Fruit fly (Drosophila melanogaster) whole organism, wandering third instar larva: Measurements from ENCODE around the gene CG4115.
A peak's percentile ranks its signal among the peaks of the same experiment; 100 is the strongest.

Experiments
- Abd-B ChIP-seq: fragments of >200 bp; optimal IDR thresholded peaks from 2 replicates; lab custom pipeline; 2017; ENCODE audit warnings: missing biosample characterization, missing genetic modification characterization
- CG32264 ChIP-seq: fragments of 200-800 bp; sonication (Bioruptor generic); optimal IDR thresholded peaks from 2 replicates; lab custom pipeline; 2016; ENCODE audit warnings: missing biosample characterization, missing genetic modification characterization
- CrebA ChIP-seq: fragments of 200-800 bp; sonication (Bioruptor generic); optimal IDR thresholded peaks from 2 replicates; lab custom pipeline; 2016; ENCODE audit warnings: missing biosample characterization, mild to moderate bottlenecking, missing genetic modification characterization, borderline replicate concordance
- Dfd ChIP-seq: fragments of >200 bp; optimal IDR thresholded peaks from 2 replicates; lab custom pipeline; 2017; ENCODE audit warnings: missing biosample characterization, missing genetic modification characterization
- Dif ChIP-seq: fragments of 200-275, 200-300 bp; sonication (Bioruptor generic); optimal IDR thresholded peaks from 2 replicates; lab custom pipeline; 2018; ENCODE audit warnings: missing biosample characterization, missing genetic modification characterization; ENCODE audit not compliant: partially characterized antibody
- GATAd ChIP-seq: sonication (Bioruptor generic); optimal IDR thresholded peaks from 2 replicates; lab custom pipeline; 2016; ENCODE audit warnings: missing biosample characterization, missing genetic modification characterization
- HLH106 ChIP-seq: fragments of 200-800 bp; optimal IDR thresholded peaks from 3 replicates; lab custom pipeline; 2019; ENCODE audit warnings: missing biosample characterization, mild to moderate bottlenecking, missing genetic modification characterization, moderate library complexity
- Hnf4 ChIP-seq: fragments of 200-800 bp; sonication (Bioruptor generic); optimal IDR thresholded peaks from 2 replicates; lab custom pipeline; 2016; ENCODE audit warnings: missing biosample characterization, mild to moderate bottlenecking, missing genetic modification characterization
- Hr83 ChIP-seq: fragments of 200-300 bp; sonication (Bioruptor generic); optimal IDR thresholded peaks from 2 replicates; lab custom pipeline; 2016; ENCODE audit warnings: missing biosample characterization, mild to moderate bottlenecking, missing genetic modification characterization, moderate library complexity; ENCODE audit not compliant: poor library complexity, severe bottlenecking
- Jra ChIP-seq: sonication (Bioruptor generic); optimal IDR thresholded peaks from 2 replicates; lab custom pipeline; 2016; ENCODE audit warnings: missing biosample characterization, missing genetic modification characterization
- Myc ChIP-seq: fragments of >200 bp; optimal IDR thresholded peaks from 2 replicates; lab custom pipeline; 2017
- N ChIP-seq: fragments of >200 bp; optimal IDR thresholded peaks from 2 replicates; lab custom pipeline; 2018; ENCODE audit warnings: missing biosample characterization, missing external identifiers, missing genetic modification characterization
- OdsH ChIP-seq: fragments of 200-800 bp; sonication (Bioruptor generic); optimal IDR thresholded peaks from 2 replicates; lab custom pipeline; 2016; ENCODE audit warnings: missing biosample characterization, mild to moderate bottlenecking, missing genetic modification characterization
- Rel ChIP-seq, 2 experiments: fragments of 200-800 bp; sonication (Bioruptor generic) in 1 of 2; optimal IDR thresholded peaks; 2 replicates in 1 of 2; 3 replicates in 1 of 2; lab custom pipeline; 2016 to 2019; ENCODE audit warnings: mild to moderate bottlenecking in 2 of 2, missing biosample characterization in 2 of 2, missing genetic modification characterization in 2 of 2, moderate library complexity in 1 of 2
- Sp1 ChIP-seq: fragments of 200-800 bp; sonication (Bioruptor generic); optimal IDR thresholded peaks from 3 replicates; lab custom pipeline; 2019; ENCODE audit warnings: missing biosample characterization, mild to moderate bottlenecking, missing genetic modification characterization, moderate library complexity
- Vsx2 ChIP-seq: fragments of 200-300, 225-300 bp; sonication (Bioruptor generic); optimal IDR thresholded peaks from 2 replicates; lab custom pipeline; 2018; ENCODE audit warnings: missing biosample characterization, missing genetic modification characterization; ENCODE audit not compliant: partially characterized antibody
- br ChIP-seq: fragments of 200-800 bp; sonication (Bioruptor generic); optimal IDR thresholded peaks from 2 replicates; lab custom pipeline; 2016; ENCODE audit warnings: missing biosample characterization, missing genetic modification characterization
- brk ChIP-seq: fragments of 200-800 bp; sonication (Bioruptor generic); optimal IDR thresholded peaks from 2 replicates; lab custom pipeline; 2016; ENCODE audit warnings: missing biosample characterization, mild to moderate bottlenecking, missing genetic modification characterization
- dl ChIP-seq, 2 experiments: fragments of 175-275, 200-275 bp in 1 of 2; fragments of 200-275 bp in 1 of 2; sonication (Bioruptor generic); optimal IDR thresholded peaks; lab custom pipeline; 2018; ENCODE audit warnings: mild to moderate bottlenecking in 2 of 2, missing biosample characterization in 2 of 2, missing genetic modification characterization in 2 of 2, moderate library complexity in 2 of 2; ENCODE audit not compliant: partially characterized antibody in 2 of 2, insufficient read depth in 1 of 2
- dmrt93B ChIP-seq: fragments of 200-800 bp; sonication (Bioruptor generic); optimal IDR thresholded peaks from 2 replicates; lab custom pipeline; 2018; ENCODE audit warnings: missing biosample characterization, mild to moderate bottlenecking, missing genetic modification characterization
- dsf ChIP-seq: sonication (Bioruptor generic); optimal IDR thresholded peaks from 2 replicates; lab custom pipeline; 2016; ENCODE audit warnings: missing biosample characterization, missing genetic modification characterization, borderline replicate concordance
- ey ChIP-seq: fragments of 200-800 bp; sonication (Bioruptor generic); optimal IDR thresholded peaks from 2 replicates; lab custom pipeline; 2016; ENCODE audit warnings: missing biosample characterization, missing genetic modification characterization
- foxo ChIP-seq, 2 experiments: fragments of 200-800 bp; sonication (Bioruptor generic); optimal IDR thresholded peaks; 2 replicates in 1 of 2; 3 replicates in 1 of 2; lab custom pipeline; 2016 to 2017; ENCODE audit warnings: missing biosample characterization in 2 of 2, missing genetic modification characterization in 2 of 2
- fru ChIP-seq: fragments of 200-800 bp; sonication (Bioruptor generic); optimal IDR thresholded peaks from 3 replicates; lab custom pipeline; 2016; ENCODE audit warnings: missing biosample characterization, mild to moderate bottlenecking, missing genetic modification characterization
- h ChIP-seq: fragments of 200-800 bp; sonication (Bioruptor generic); optimal IDR thresholded peaks from 3 replicates; lab custom pipeline; 2016; ENCODE audit warnings: missing biosample characterization, mild to moderate bottlenecking, missing genetic modification characterization
- jim ChIP-seq: fragments of 175-275, 200-325 bp; sonication (Bioruptor generic); optimal IDR thresholded peaks from 2 replicates; lab custom pipeline; 2016; ENCODE audit warnings: missing biosample characterization, mild to moderate bottlenecking, missing genetic modification characterization
- lola ChIP-seq: fragments of >200 bp; optimal IDR thresholded peaks from 2 replicates; lab custom pipeline; 2017; ENCODE audit warnings: missing biosample characterization, missing genetic modification characterization
- pan ChIP-seq: fragments of >200 bp; optimal IDR thresholded peaks from 2 replicates; lab custom pipeline; 2017
- psq ChIP-seq: fragments of 200-800 bp; sonication (Bioruptor generic); optimal IDR thresholded peaks from 3 replicates; lab custom pipeline; 2017; ENCODE audit warnings: missing biosample characterization, mild to moderate bottlenecking, missing genetic modification characterization, moderate library complexity
- rgr ChIP-seq: fragments of 200-800 bp; sonication (Bioruptor generic); optimal IDR thresholded peaks from 3 replicates; lab custom pipeline; 2016; ENCODE audit warnings: missing biosample characterization, mild to moderate bottlenecking, missing genetic modification characterization
- sage ChIP-seq: fragments of 200-800 bp; sonication (Bioruptor generic); optimal IDR thresholded peaks from 2 replicates; lab custom pipeline; 2016; ENCODE audit warnings: missing biosample characterization, mild to moderate bottlenecking, missing genetic modification characterization
- sv ChIP-seq: fragments of 200-800 bp; sonication (Bioruptor generic); optimal IDR thresholded peaks from 3 replicates; lab custom pipeline; 2016; ENCODE audit warnings: missing biosample characterization, missing genetic modification characterization
- tai ChIP-seq: sonication (Bioruptor generic); optimal IDR thresholded peaks from 2 replicates; lab custom pipeline; 2016; ENCODE audit warnings: missing biosample characterization, missing genetic modification characterization
- usp ChIP-seq: fragments of >200 bp; optimal IDR thresholded peaks from 2 replicates; lab custom pipeline; 2017; ENCODE audit warnings: missing biosample characterization, missing genetic modification characterization
- woc ChIP-seq: sonication (Bioruptor generic); optimal IDR thresholded peaks from 2 replicates; lab custom pipeline; 2016; ENCODE audit warnings: missing biosample characterization, mild to moderate bottlenecking, missing genetic modification characterization

CG4115 gene

dm6 chr3R:12365887-12366286 is 6.1 kb downstream of the CG4115 start:
- TF ChIP-seq Hnf4 (GFP tag; lab: Kevin White, UChicago) (no peak), HLH106 (tag; lab: Kevin White, UChicago) (no peak), dmrt93B (GFP tag; lab: Kevin White, UChicago) (no peak), Dfd (no peak), brk (no peak), sv (GFP tag; lab: Kevin White, UChicago) (no peak), dsf (GFP tag; lab: Kevin White, UChicago) (no peak)
- TF ChIP-seq, all 38 proteins: peak for 0

- no peak for TF ChIP-seq h (GFP tag; lab: Kevin White, UChicago)
- no peak for TF ChIP-seq HLH106 (tag; lab: Kevin White, UChicago)
- TF ChIP-seq Myc (lab: Kevin White, UChicago): no peak
- TF ChIP-seq jim (GFP tag; lab: Kevin White, UChicago): no peak
- TF ChIP-seq CG32264: no peak
- TF ChIP-seq br (GFP tag; lab: Kevin White, UChicago): no peak
- TF ChIP-seq Sp1 (GFP tag; lab: Kevin White, UChicago): no peak
- TF ChIP-seq foxo (GFP tag; optimal IDR thresholded peaks at IDR 0.05; lab: Kevin White, UChicago): no peak
- no peak for TF ChIP-seq OdsH (GFP tag; lab: Kevin White, UChicago)
Observed at dm6 chr3R:12367464-12367863, 7.7 kb downstream of the CG4115 start, which contains the start of gene GstD9. TSS of gene GstD9 (minus strand) at chr3R:12367564.

- TF ChIP-seq dl (GFP tag; optimal IDR thresholded peaks at IDR 0.05; lab: Kevin White, UChicago; ENCODE audit: insufficient read depth in 1 of 2, partially characterized antibody in 2 of 2) (peak; percentile 3 to 20), br (GFP tag; lab: Kevin White, UChicago) (peak; percentile 66), usp (no peak), ey (peak; percentile 77), Rel (GFP tag; optimal IDR thresholded peaks at IDR 0.05; lab: Kevin White, UChicago) (no peak), Rel (tag; optimal IDR thresholded peaks at IDR 0.05; lab: Kevin White, UChicago) (peak; percentile 85), HLH106 (tag; lab: Kevin White, UChicago) (peak; percentile 65), pan (lab: Kevin White, UChicago) (no peak), rgr (GFP tag; lab: Kevin White, UChicago) (peak; percentile 33), jim (GFP tag; lab: Kevin White, UChicago) (peak; percentile 83), dmrt93B (GFP tag; lab: Kevin White, UChicago) (peak; percentile 68), Hr83 (GFP tag; lab: Kevin White, UChicago) (peak; percentile 55), dsf (GFP tag; lab: Kevin White, UChicago) (no peak), sage (GFP tag; lab: Kevin White, UChicago) (no peak), fru (peak; percentile 81), Jra (GFP tag; lab: Kevin White, UChicago) (peak; percentile 61), lola (no peak), h (GFP tag; lab: Kevin White, UChicago) (peak; percentile 78), psq (GFP tag; lab: Kevin White, UChicago) (peak; percentile 51), Hnf4 (GFP tag; lab: Kevin White, UChicago) (peak; percentile 37), Myc (lab: Kevin White, UChicago) (no peak), tai (GFP tag; lab: Kevin White, UChicago) (no peak), OdsH (GFP tag; lab: Kevin White, UChicago) (peak; percentile 65), CrebA (no peak), N (GFP tag; lab: Kevin White, UChicago) (no peak), Dif (GFP tag; lab: Kevin White, UChicago) (peak; percentile 81), Sp1 (GFP tag; lab: Kevin White, UChicago) (peak; percentile 32), GATAd (GFP tag; lab: Kevin White, UChicago) (no peak), woc (GFP tag; lab: Kevin White, UChicago) (peak; percentile 82), sv (GFP tag; lab: Kevin White, UChicago) (peak; percentile 34), foxo (GFP tag; optimal IDR thresholded peaks at IDR 0.05; lab: Kevin White, UChicago) (peak in 1 of 2 experiments; percentile 71), Abd-B (GFP tag; lab: Kevin White, UChicago) (no peak), Dfd (no peak), CG32264 (no peak), Vsx2 (peak; percentile 47)
Observed at dm6 chr3R:12369135-12369792, 9.5 kb downstream of the CG4115 start, which contains the start of gene GstD1. TSS of gene GstD1 (minus strand) at chr3R:12369268.
